Fruit fly (Drosophila melanogaster): ENCODE measurements around the gene snk.

snk gene

DNA sequence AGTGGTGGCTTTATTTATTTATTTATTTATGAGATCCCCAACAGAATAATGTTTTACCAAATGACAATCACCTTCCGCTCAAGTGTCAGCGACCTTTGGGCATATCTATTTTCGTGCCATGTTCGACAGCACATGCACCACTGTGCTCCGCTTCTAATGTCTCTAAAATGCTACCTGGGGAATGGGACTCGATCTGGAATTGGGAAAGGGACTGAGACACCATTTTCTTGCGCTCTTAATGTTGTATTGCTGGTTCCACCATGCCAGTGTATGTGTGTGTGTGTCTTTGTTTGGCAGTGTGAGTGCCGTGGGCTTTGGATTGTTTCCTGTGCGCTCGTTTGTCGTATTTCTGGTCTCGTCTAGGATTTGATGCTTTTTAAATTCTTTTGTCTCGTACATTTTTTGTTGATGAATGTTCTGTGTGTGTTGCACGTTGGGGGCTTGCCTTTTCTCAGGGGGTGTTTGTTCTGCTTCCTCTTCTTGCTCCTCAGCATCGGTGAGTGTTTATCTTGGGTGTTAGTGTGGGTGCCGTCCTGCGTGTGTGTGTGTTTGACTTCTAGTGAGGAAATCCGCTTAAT is 22.7 kb upstream of the snk start:
- no peak for TF ChIP-seq tj (GFP tag; optimal IDR thresholded peaks at IDR 0.05)
- TF ChIP-seq CG1620 (GFP tag; optimal IDR thresholded peaks at IDR 0.05): no peak
- TF ChIP-seq CG7045 (GFP tag; optimal IDR thresholded peaks at IDR 0.05): no peak
- TF ChIP-seq toe (GFP tag; optimal IDR thresholded peaks at IDR 0.05): no peak
- no peak for TF ChIP-seq Crg-1 (GFP tag; optimal IDR thresholded peaks at IDR 0.05)
- no peak for TF ChIP-seq CG14711 (tag; optimal IDR thresholded peaks at IDR 0.05)
- no peak for TF ChIP-seq Clk (GFP tag; optimal IDR thresholded peaks at IDR 0.05)
- no peak for TF ChIP-seq Hr96 (GFP tag; optimal IDR thresholded peaks at IDR 0.05)
- TF ChIP-seq CG7101 (tag; optimal IDR thresholded peaks at IDR 0.05): no peak
- TF ChIP-seq CG12768 (GFP tag; optimal IDR thresholded peaks at IDR 0.05): no peak
- TF ChIP-seq ovo (GFP tag; optimal IDR thresholded peaks at IDR 0.05): no peak
- TF ChIP-seq cnc (optimal IDR thresholded peaks at IDR 0.05): no peak
- no peak for TF ChIP-seq CG33017 (tag; optimal IDR thresholded peaks at IDR 0.05)
- TF ChIP-seq CG11617 (GFP tag; optimal IDR thresholded peaks at IDR 0.05): no peak
- no peak for TF ChIP-seq kay (GFP tag; ENCODE audit: borderline replicate concordance)
- TF ChIP-seq bab1 (GFP tag; optimal IDR thresholded peaks at IDR 0.05): no peak
- no peak for TF ChIP-seq Mnt (GFP tag; optimal IDR thresholded peaks at IDR 0.05)
- no peak for TF ChIP-seq cic (GFP tag; optimal IDR thresholded peaks at IDR 0.05)

DNA sequence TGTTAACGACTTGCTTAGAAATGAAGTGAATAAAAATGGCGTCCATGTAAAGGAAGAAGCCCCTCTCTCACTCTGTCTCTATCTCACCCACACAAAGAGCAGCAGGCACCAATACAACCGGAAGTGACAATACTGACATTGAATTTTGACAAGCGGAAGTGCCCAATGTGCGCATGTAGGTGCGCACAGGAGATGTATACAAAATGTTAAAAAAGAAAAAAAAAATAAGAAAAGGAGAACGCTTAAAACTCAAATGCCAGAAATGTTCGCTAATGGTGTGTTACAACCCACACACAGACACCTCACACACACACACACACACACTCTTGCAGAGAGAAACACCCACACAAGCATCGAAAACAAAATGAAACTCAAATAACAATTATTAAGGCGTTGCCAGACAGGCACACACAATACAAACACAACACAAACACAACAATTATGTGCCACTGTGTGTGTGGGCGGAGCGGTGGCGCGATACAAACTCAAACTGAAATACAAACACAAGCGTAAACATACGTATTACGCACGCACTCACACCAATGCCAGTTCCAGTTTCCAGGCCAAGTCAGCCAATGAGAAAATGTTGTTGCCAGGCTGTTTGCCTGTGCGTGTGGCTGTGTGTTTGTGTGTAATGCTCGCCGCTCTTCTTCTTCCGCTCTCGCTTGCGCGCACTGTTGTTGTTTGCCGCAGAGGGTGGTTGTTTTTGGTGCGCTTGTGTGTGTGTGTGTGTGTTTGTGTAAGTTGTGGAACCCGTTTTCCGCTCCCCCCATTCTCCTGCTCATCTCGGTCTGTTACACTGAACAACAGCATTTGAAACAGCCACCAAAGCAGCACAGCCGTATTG is 21.4 kb upstream of the snk start:
- TF ChIP-seq cnc (optimal IDR thresholded peaks at IDR 0.05) (no peak), Clk (GFP tag; optimal IDR thresholded peaks at IDR 0.05) (no peak), kay (GFP tag; ENCODE audit: borderline replicate concordance) (no peak), toe (GFP tag; optimal IDR thresholded peaks at IDR 0.05) (no peak), CG14711 (tag; optimal IDR thresholded peaks at IDR 0.05) (no peak), CG7045 (GFP tag; optimal IDR thresholded peaks at IDR 0.05) (no peak), Hr96 (GFP tag; optimal IDR thresholded peaks at IDR 0.05) (no peak), pad (GFP tag; optimal IDR thresholded peaks at IDR 0.05) (no peak), CG11617 (GFP tag; optimal IDR thresholded peaks at IDR 0.05) (no peak), bab1 (GFP tag; optimal IDR thresholded peaks at IDR 0.05) (no peak), cic (GFP tag; optimal IDR thresholded peaks at IDR 0.05) (no peak), CG33017 (tag; optimal IDR thresholded peaks at IDR 0.05) (no peak), CG7101 (tag; optimal IDR thresholded peaks at IDR 0.05) (no peak), CG12768 (GFP tag; optimal IDR thresholded peaks at IDR 0.05) (no peak), tj (GFP tag; optimal IDR thresholded peaks at IDR 0.05) (no peak)

DNA sequence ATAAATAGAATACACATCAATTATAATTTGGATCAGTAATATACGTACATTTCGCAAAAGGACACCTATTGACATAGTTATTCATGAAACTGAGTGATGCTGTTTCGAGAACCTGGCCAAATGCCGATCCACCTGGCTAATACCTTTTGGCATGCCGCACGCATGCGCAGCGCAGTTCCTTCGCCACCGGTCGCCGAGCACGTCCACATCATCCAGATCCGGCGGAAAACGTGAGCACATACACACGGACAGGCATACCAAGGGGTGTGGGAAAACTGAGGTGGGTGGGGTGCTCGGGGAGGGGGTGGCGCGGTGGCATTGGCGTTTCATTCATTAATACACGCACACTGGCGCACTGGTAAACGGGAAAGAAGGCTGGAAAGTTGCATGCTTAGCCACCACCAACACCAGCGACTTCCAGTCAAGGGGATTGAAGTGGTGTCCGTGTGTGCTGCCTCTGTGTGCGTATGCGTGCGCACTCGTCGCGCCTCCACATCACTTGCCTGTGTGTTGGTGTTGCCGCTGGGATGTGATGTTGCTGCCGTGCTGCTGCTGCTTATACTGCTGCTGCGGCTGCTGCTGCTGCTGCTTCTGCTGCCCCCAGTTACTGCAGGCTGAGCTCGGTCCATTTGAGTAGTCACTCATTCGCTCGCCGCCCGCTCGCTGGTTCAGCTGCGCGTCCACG is 14.7 kb upstream of the snk start, which contains the start of gene sim:
Gene sim, plus strand, starts transcription at position 635 of the 685 bp plus-strand sequence.
- no peak for TF ChIP-seq Crg-1 (GFP tag; optimal IDR thresholded peaks at IDR 0.05)
- no peak for TF ChIP-seq Mnt (GFP tag; optimal IDR thresholded peaks at IDR 0.05)
- TF ChIP-seq Clk (GFP tag; optimal IDR thresholded peaks at IDR 0.05): no peak
- TF ChIP-seq tj (GFP tag; optimal IDR thresholded peaks at IDR 0.05): no peak
- no peak for TF ChIP-seq CG12768 (GFP tag; optimal IDR thresholded peaks at IDR 0.05)
- no peak for TF ChIP-seq ovo (GFP tag; optimal IDR thresholded peaks at IDR 0.05)
- no peak for TF ChIP-seq CG33017 (tag; optimal IDR thresholded peaks at IDR 0.05)
- TF ChIP-seq CG5204 (GFP tag; optimal IDR thresholded peaks at IDR 0.05): no peak
- no peak for TF ChIP-seq bab1 (GFP tag; optimal IDR thresholded peaks at IDR 0.05)
- TF ChIP-seq CG7045 (GFP tag; optimal IDR thresholded peaks at IDR 0.05): no peak
- TF ChIP-seq CG14711 (tag; optimal IDR thresholded peaks at IDR 0.05): no peak
- TF ChIP-seq cnc (optimal IDR thresholded peaks at IDR 0.05): no peak
- TF ChIP-seq toe (GFP tag; optimal IDR thresholded peaks at IDR 0.05): no peak
- TF ChIP-seq Hr96 (GFP tag; optimal IDR thresholded peaks at IDR 0.05): no peak
- no peak for TF ChIP-seq CG7101 (tag; optimal IDR thresholded peaks at IDR 0.05)
- TF ChIP-seq CG11617 (GFP tag; optimal IDR thresholded peaks at IDR 0.05): no peak
- TF ChIP-seq kay (GFP tag; ENCODE audit: borderline replicate concordance): no peak
- no peak for TF ChIP-seq CG1620 (GFP tag; optimal IDR thresholded peaks at IDR 0.05)
- no peak for TF ChIP-seq cic (GFP tag; optimal IDR thresholded peaks at IDR 0.05)
- TF ChIP-seq pad (GFP tag; optimal IDR thresholded peaks at IDR 0.05): no peak

DNA sequence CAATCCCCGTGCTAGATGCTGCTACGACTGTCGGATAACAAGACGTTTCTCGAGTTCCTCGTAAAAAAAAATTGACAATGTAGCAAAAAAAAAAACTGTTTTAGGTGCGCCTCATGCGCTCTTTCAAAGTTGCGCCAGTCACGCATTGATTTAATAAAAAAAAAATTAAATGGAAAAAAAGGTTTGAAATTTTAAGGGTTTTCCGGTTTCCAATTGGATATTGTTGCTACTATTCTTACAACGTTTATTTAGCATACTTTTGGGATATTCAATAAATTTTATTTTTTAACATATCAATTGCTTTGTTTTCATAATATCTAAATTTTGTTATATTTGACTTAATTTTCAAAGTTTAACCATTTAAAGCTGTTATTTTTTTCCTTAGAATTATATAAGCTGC is 14.0 kb upstream of the snk start:
- TF ChIP-seq bab1 (GFP tag; optimal IDR thresholded peaks at IDR 0.05) (no peak), CG5204 (GFP tag; optimal IDR thresholded peaks at IDR 0.05) (no peak), CG1620 (GFP tag; optimal IDR thresholded peaks at IDR 0.05) (no peak), Mnt (GFP tag; optimal IDR thresholded peaks at IDR 0.05) (no peak), CG33017 (tag; optimal IDR thresholded peaks at IDR 0.05) (no peak), kay (GFP tag; ENCODE audit: borderline replicate concordance) (no peak), Crg-1 (GFP tag; optimal IDR thresholded peaks at IDR 0.05) (no peak), pad (GFP tag; optimal IDR thresholded peaks at IDR 0.05) (no peak), CG11617 (GFP tag; optimal IDR thresholded peaks at IDR 0.05) (no peak), CG7045 (GFP tag; optimal IDR thresholded peaks at IDR 0.05) (no peak), CG14711 (tag; optimal IDR thresholded peaks at IDR 0.05) (no peak)

DNA sequence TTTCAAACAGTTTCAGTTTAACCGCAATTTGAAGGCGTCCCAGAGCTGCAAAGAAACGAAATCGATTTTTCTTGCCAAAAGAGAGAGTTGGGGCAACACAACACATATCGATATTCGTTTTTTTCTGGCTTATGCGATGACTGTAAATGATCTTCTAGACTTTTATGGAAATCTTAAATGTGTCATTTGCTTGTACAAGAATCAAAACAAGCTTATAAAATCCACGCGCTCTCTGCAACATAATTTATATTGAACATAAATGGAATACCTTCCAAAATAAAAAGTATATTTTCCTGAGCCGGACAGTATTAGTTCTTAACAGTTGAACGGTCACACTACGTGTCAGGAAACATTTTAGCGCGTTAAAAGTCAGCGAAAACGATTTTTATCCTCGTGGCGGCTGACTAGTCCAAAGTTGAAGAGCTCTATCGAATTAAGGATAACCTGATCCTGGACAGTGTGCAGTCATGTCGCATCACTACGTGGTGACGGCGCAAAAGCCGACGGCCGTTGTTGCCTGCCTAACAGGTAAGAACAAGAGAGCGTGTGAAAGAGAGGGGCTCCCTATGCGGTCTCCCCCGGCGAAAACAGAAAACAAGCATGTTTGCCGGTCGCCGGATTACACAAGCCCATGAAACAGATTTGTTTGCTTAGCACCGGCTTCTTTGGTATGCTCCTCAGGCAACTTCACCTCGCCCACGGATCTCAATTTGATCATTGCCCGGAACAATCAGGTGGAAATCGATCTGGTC is 9.5 kb upstream of the snk start, which contains the start of gene pic:
Gene pic, plus strand, starts transcription at position 304 of the 752 bp plus-strand sequence.
- TF ChIP-seq CG11617 (GFP tag; optimal IDR thresholded peaks at IDR 0.05) (no peak), Crg-1 (GFP tag; optimal IDR thresholded peaks at IDR 0.05) (peak; percentile 28), toe (GFP tag; optimal IDR thresholded peaks at IDR 0.05) (no peak), ovo (GFP tag; optimal IDR thresholded peaks at IDR 0.05) (no peak), cic (GFP tag; optimal IDR thresholded peaks at IDR 0.05) (no peak), Clk (GFP tag; optimal IDR thresholded peaks at IDR 0.05) (no peak), pad (GFP tag; optimal IDR thresholded peaks at IDR 0.05) (peak; percentile 2), cnc (optimal IDR thresholded peaks at IDR 0.05) (no peak), CG5204 (GFP tag; optimal IDR thresholded peaks at IDR 0.05) (no peak), CG1620 (GFP tag; optimal IDR thresholded peaks at IDR 0.05) (no peak), bab1 (GFP tag; optimal IDR thresholded peaks at IDR 0.05) (peak; percentile 78), CG12768 (GFP tag; optimal IDR thresholded peaks at IDR 0.05) (no peak), CG14711 (tag; optimal IDR thresholded peaks at IDR 0.05) (peak; percentile 34), CG7101 (tag; optimal IDR thresholded peaks at IDR 0.05) (no peak), CG7045 (GFP tag; optimal IDR thresholded peaks at IDR 0.05) (no peak), Hr96 (GFP tag; optimal IDR thresholded peaks at IDR 0.05) (no peak), CG33017 (tag; optimal IDR thresholded peaks at IDR 0.05) (no peak), kay (GFP tag; ENCODE audit: borderline replicate concordance) (no peak), Mnt (GFP tag; optimal IDR thresholded peaks at IDR 0.05) (peak; percentile 11), tj (GFP tag; optimal IDR thresholded peaks at IDR 0.05) (peak; percentile 1)

Measured in whole organism, adult.